Fruit fly (Drosophila melanogaster) whole organism, embryonic: ENCODE data around the gene Galphai.
A peak's percentile ranks its signal among the peaks of the same experiment; 100 is the strongest.

ENCODE experiments used
- ATbp ChIP-seq: fragments of 200-800 bp; sonication (Bioruptor generic); optimal IDR thresholded peaks from 2 replicates; lab custom pipeline; 2017; ENCODE audit warnings: missing biosample characterization, mild to moderate bottlenecking, missing genetic modification characterization, missing genetic modification reagents
- B-H1 ChIP-seq: fragments of 200-800 bp; sonication (Bioruptor generic); IDR thresholded peaks from 3 replicates; pipeline ENCODE4 v1.3.6; 2022; ENCODE audit warnings: missing biosample characterization, missing genetic modification characterization
- CG14014 ChIP-seq: fragments of 200-800 bp; sonication (Bioruptor generic); IDR thresholded peaks from 2 replicates; pipeline ENCODE4 v1.3.6; 2022; ENCODE audit warnings: missing biosample characterization, missing genetic modification characterization
- CG2889 ChIP-seq: fragments of 200-800 bp; sonication (Bioruptor generic); IDR thresholded peaks from 3 replicates; pipeline ENCODE4 v1.3.6; 2022; ENCODE audit warnings: missing biosample characterization, missing genetic modification characterization
- CG30020 ChIP-seq: fragments of 200-800 bp; optimal IDR thresholded peaks from 2 replicates; lab custom pipeline; 2019; ENCODE audit warnings: missing biosample characterization, mild to moderate bottlenecking, missing genetic modification characterization, moderate library complexity
- CG32767 ChIP-seq: fragments of 200-800 bp; sonication (Bioruptor generic); IDR thresholded peaks from 2 replicates; pipeline ENCODE4 v1.3.6; 2022; ENCODE audit warnings: missing biosample characterization, missing genetic modification characterization
- CG3407 ChIP-seq: fragments of 200-800 bp; sonication (Bioruptor generic); optimal IDR thresholded peaks from 2 replicates; lab custom pipeline; 2018; ENCODE audit warnings: missing biosample characterization, mild to moderate bottlenecking, missing genetic modification characterization
- CG3847 ChIP-seq: fragments of 200-800 bp; sonication (Bioruptor generic); IDR thresholded peaks from 2 replicates; pipeline ENCODE4 v1.3.6; 2022; ENCODE audit warnings: missing biosample characterization, missing genetic modification characterization
- CG4282 ChIP-seq: fragments of 200-800 bp; sonication (Bioruptor generic); optimal IDR thresholded peaks from 2 replicates; lab custom pipeline; 2016; ENCODE audit warnings: missing biosample characterization, missing genetic modification characterization
- CG4820 ChIP-seq: fragments of 200-800 bp; sonication (Bioruptor generic); optimal IDR thresholded peaks from 3 replicates; lab custom pipeline; 2016; ENCODE audit warnings: missing biosample characterization, missing genetic modification characterization
- CG6654 ChIP-seq: fragments of 200-800 bp; sonication (Bioruptor generic); optimal IDR thresholded peaks from 2 replicates; lab custom pipeline; 2017; ENCODE audit warnings: missing biosample characterization, mild to moderate bottlenecking, missing genetic modification characterization
- CG6791 ChIP-seq: fragments of 200-800 bp; sonication (Bioruptor generic); IDR thresholded peaks from 3 replicates; pipeline ENCODE4 v1.3.6; 2022; ENCODE audit warnings: missing biosample characterization, missing genetic modification characterization; ENCODE audit not compliant: partially characterized antibody
- CG6813 ChIP-seq: fragments of 200-800 bp; sonication (Bioruptor generic); optimal IDR thresholded peaks from 2 replicates; lab custom pipeline; 2017; ENCODE audit warnings: missing biosample characterization, missing genetic modification characterization, mild to moderate bottlenecking, moderate library complexity, missing genetic modification reagents
- CG7271 ChIP-seq: fragments of 200-800 bp; sonication (Bioruptor generic); optimal IDR thresholded peaks from 2 replicates; lab custom pipeline; 2018; ENCODE audit warnings: missing biosample characterization, mild to moderate bottlenecking, missing genetic modification characterization, moderate library complexity
- CG9727 ChIP-seq: fragments of 200-800 bp; sonication (Bioruptor generic); optimal IDR thresholded peaks from 3 replicates; lab custom pipeline; 2017; ENCODE audit warnings: missing biosample characterization, mild to moderate bottlenecking, missing genetic modification characterization
- CHES-1-like ChIP-seq: fragments of 200-800 bp; sonication (Bioruptor generic); optimal IDR thresholded peaks from 2 replicates; lab custom pipeline; 2016; ENCODE audit warnings: missing biosample characterization, missing genetic modification characterization
- Camta ChIP-seq: fragments of 200-800 bp; sonication (Bioruptor generic); optimal IDR thresholded peaks from 2 replicates; lab custom pipeline; 2016; ENCODE audit warnings: missing biosample characterization, missing genetic modification characterization
- Dip2 ChIP-seq: fragments of 200-800 bp; sonication (Bioruptor generic); IDR thresholded peaks from 2 replicates; pipeline ENCODE4 v1.3.6; 2022; ENCODE audit warnings: missing biosample characterization, missing genetic modification characterization
- Doc3 ChIP-seq: fragments of 200-800 bp; sonication (Bioruptor generic); IDR thresholded peaks from 3 replicates; pipeline ENCODE4 v1.3.6; 2022; ENCODE audit warnings: missing biosample characterization, missing genetic modification characterization; ENCODE audit not compliant: partially characterized antibody
- Dref ChIP-seq: fragments of 200-800 bp; sonication (Bioruptor generic); IDR thresholded peaks from 2 replicates; pipeline ENCODE4 v1.3.6; 2022; ENCODE audit warnings: missing biosample characterization, missing genetic modification characterization
- Fer1 ChIP-seq: fragments of 200-800 bp; sonication (Bioruptor generic); optimal IDR thresholded peaks from 2 replicates; lab custom pipeline; 2017; ENCODE audit warnings: missing biosample characterization, mild to moderate bottlenecking, missing genetic modification characterization
- Fer3 ChIP-seq: fragments of 200-800 bp; sonication (Bioruptor generic); optimal IDR thresholded peaks from 2 replicates; lab custom pipeline; 2018; ENCODE audit warnings: missing biosample characterization, mild to moderate bottlenecking, missing genetic modification characterization, moderate library complexity
- Gug ChIP-seq: fragments of 200-800 bp; sonication (Bioruptor generic); IDR thresholded peaks from 4 replicates; pipeline ENCODE4 v1.3.6; 2022; ENCODE audit warnings: missing biosample characterization, missing genetic modification characterization
- H2.0 ChIP-seq: fragments of 200-800 bp; sonication (Bioruptor generic); IDR thresholded peaks from 2 replicates; pipeline ENCODE4 v1.3.6; 2022; ENCODE audit warnings: missing biosample characterization, missing genetic modification characterization
- Hmr ChIP-seq: fragments of 200-800 bp; sonication (Bioruptor generic); optimal IDR thresholded peaks from 3 replicates; lab custom pipeline; 2017; ENCODE audit warnings: mild to moderate bottlenecking, missing biosample characterization, missing genetic modification reagents, missing genetic modification characterization
- Hmx ChIP-seq: fragments of 200-800 bp; sonication (Bioruptor generic); optimal IDR thresholded peaks from 2 replicates; lab custom pipeline; 2016; ENCODE audit warnings: missing biosample characterization, missing genetic modification characterization
- Hr39 ChIP-seq: fragments of >200 bp; optimal IDR thresholded peaks from 2 replicates; lab custom pipeline; 2017
- Lhr ChIP-seq: fragments of 200-800 bp; sonication (Bioruptor generic); optimal IDR thresholded peaks from 3 replicates; lab custom pipeline; 2017; ENCODE audit warnings: mild to moderate bottlenecking, missing biosample characterization, missing genetic modification reagents, missing genetic modification characterization
- Poxn ChIP-seq: fragments of 200-800 bp; sonication (Bioruptor generic); IDR thresholded peaks from 2 replicates; pipeline ENCODE4 v1.3.6; 2022; ENCODE audit warnings: missing biosample characterization, missing genetic modification characterization
- Rx ChIP-seq: fragments of 200-800 bp; sonication (Bioruptor generic); IDR thresholded peaks from 2 replicates; pipeline ENCODE4 v1.3.6; 2022; ENCODE audit warnings: missing biosample characterization, missing genetic modification characterization
- Scr ChIP-seq: fragments of 200-800 bp; sonication (Bioruptor generic); IDR thresholded peaks from 2 replicates; pipeline ENCODE4 v1.3.6; 2022; ENCODE audit warnings: missing biosample characterization, missing genetic modification characterization; ENCODE audit not compliant: partially characterized antibody
- Six4 ChIP-seq: fragments of 200-800 bp; sonication (Bioruptor generic); optimal IDR thresholded peaks from 2 replicates; lab custom pipeline; 2016; ENCODE audit warnings: missing biosample characterization, missing genetic modification characterization
- ash1 ChIP-seq: fragments of 200-800 bp; sonication (Bioruptor generic); optimal IDR thresholded peaks from 2 replicates; lab custom pipeline; 2018; ENCODE audit warnings: missing biosample characterization, mild to moderate bottlenecking, missing genetic modification characterization
- dan ChIP-seq: fragments of 200-800 bp; sonication (Bioruptor generic); IDR thresholded peaks from 2 replicates; pipeline ENCODE4 v1.3.6; 2022; ENCODE audit warnings: missing biosample characterization, missing genetic modification characterization
- fd64A ChIP-seq: fragments of 200-800 bp; sonication (Bioruptor generic); optimal IDR thresholded peaks from 3 replicates; lab custom pipeline; 2018; ENCODE audit warnings: missing biosample characterization, mild to moderate bottlenecking, missing genetic modification characterization
- gsb ChIP-seq: fragments of 200-800 bp; sonication (Bioruptor generic); IDR thresholded peaks from 2 replicates; pipeline ENCODE4 v1.3.6; 2022; ENCODE audit warnings: missing biosample characterization, missing genetic modification characterization
- gt ChIP-seq: fragments of 200-800 bp; sonication (Bioruptor generic); IDR thresholded peaks from 2 replicates; pipeline ENCODE4 v1.3.6; 2022; ENCODE audit warnings: missing biosample characterization, missing genetic modification characterization
- hth ChIP-seq: fragments of >200 bp; optimal IDR thresholded peaks from 2 replicates; lab custom pipeline; 2017; ENCODE audit warnings: inconsistent platforms
- ken ChIP-seq: fragments of 200-800 bp; sonication (Bioruptor generic); IDR thresholded peaks from 3 replicates; pipeline ENCODE4 v1.3.6; 2022; ENCODE audit warnings: missing biosample characterization, missing genetic modification characterization
- mam ChIP-seq: fragments of 200-800 bp; sonication (Bioruptor generic); optimal IDR thresholded peaks from 3 replicates; lab custom pipeline; 2016; ENCODE audit warnings: missing biosample characterization, missing genetic modification characterization
- org-1 ChIP-seq: fragments of 200-800 bp; sonication (Bioruptor generic); optimal IDR thresholded peaks from 2 replicates; lab custom pipeline; 2017; ENCODE audit warnings: missing biosample characterization, missing genetic modification characterization
- p53 ChIP-seq: fragments of 200-800 bp; sonication (Bioruptor generic); optimal IDR thresholded peaks from 2 replicates; lab custom pipeline; 2016; ENCODE audit warnings: missing biosample characterization, missing genetic modification characterization
- pho ChIP-seq: fragments of 200-800 bp; sonication (Bioruptor generic); optimal IDR thresholded peaks from 2 replicates; lab custom pipeline; 2016; ENCODE audit warnings: missing biosample characterization, missing genetic modification characterization
- sc ChIP-seq, 3 experiments: fragments of >200 bp in 2 of 3; fragments of 200-800 bp in 1 of 3; sonication (Bioruptor generic) in 1 of 3; optimal IDR thresholded peaks; 2 replicates in 2 of 3; 3 replicates in 1 of 3; lab custom pipeline; 2017; ENCODE audit warnings: mild to moderate bottlenecking in 1 of 3, missing biosample characterization in 1 of 3, missing genetic modification characterization in 1 of 3, missing genetic modification reagents in 1 of 3
- schlank ChIP-seq: fragments of 200-800 bp; sonication (Bioruptor generic); optimal IDR thresholded peaks from 2 replicates; lab custom pipeline; 2018; ENCODE audit warnings: missing biosample characterization, mild to moderate bottlenecking, missing genetic modification characterization
- twi ChIP-seq: fragments of 200-800 bp; optimal IDR thresholded peaks from 2 replicates; lab custom pipeline; 2019; ENCODE audit warnings: missing biosample characterization, mild to moderate bottlenecking, missing genetic modification characterization, moderate library complexity
- unpg ChIP-seq: fragments of 200-800 bp; sonication (Bioruptor generic); optimal IDR thresholded peaks from 3 replicates; lab custom pipeline; 2018; ENCODE audit warnings: missing biosample characterization, mild to moderate bottlenecking, missing genetic modification characterization, moderate library complexity
- vnd ChIP-seq: fragments of 200-800 bp; sonication (Bioruptor generic); IDR thresholded peaks from 3 replicates; pipeline ENCODE4 v1.3.6; 2022; ENCODE audit warnings: missing biosample characterization, missing genetic modification characterization; ENCODE audit not compliant: partially characterized antibody

Gene Galphai

dm6 chr3L:6964488-6965152 lies 15.2 kb downstream of the Galphai start, which contains the start of gene sgl (continued):
- peak; percentile 30 for TF ChIP-seq CG30020 (tag; lab: Kevin White, UChicago)
- TF ChIP-seq CHES-1-like (GFP tag; lab: Kevin White, UChicago): peak; percentile 48
- no peak for TF ChIP-seq unpg (GFP tag; lab: Kevin White, UChicago)
- peak; percentile 5 for TF ChIP-seq ATbp (GFP tag; lab: Kevin White, UChicago)
- TF ChIP-seq CG4820 (GFP tag; lab: Kevin White, UChicago): no peak
- TF ChIP-seq org-1 (GFP tag; lab: Kevin White, UChicago): no peak
- no peak for TF ChIP-seq Rx (GFP tag; lab: Robert Waterston, UW)
- no peak for TF ChIP-seq CG7271
- peak; percentile 73 for TF ChIP-seq Fer1 (GFP tag; lab: Kevin White, UChicago)
- no peak for TF ChIP-seq gt
- TF ChIP-seq Dref (GFP tag; lab: Robert Waterston, UW): peak; percentile 34; the same call in 1 of the 2 replicates
- peak; percentile 14 for TF ChIP-seq mam (GFP tag; lab: Kevin White, UChicago)
- peak; percentile 27 for TF ChIP-seq pho (GFP tag; lab: Kevin White, UChicago)
- no peak for TF ChIP-seq hth (lab: Kevin White, UChicago)
- no peak for TF ChIP-seq CG3847 (GFP tag; lab: Robert Waterston, UW)
- no peak for TF ChIP-seq CG3407 (GFP tag; lab: Kevin White, UChicago)
- TF ChIP-seq dan: no peak
- TF ChIP-seq Hmx: no peak

dm6 chr3L:6963792-6964487 lies 15.9 kb downstream of the Galphai start:
- TF ChIP-seq CG6654 (GFP tag; lab: Kevin White, UChicago) (peak; percentile 48), CG14014 (GFP tag; lab: Robert Waterston, UW) (peak; percentile 81), fd64A (GFP tag; lab: Kevin White, UChicago) (peak; percentile 61), gsb (GFP tag; lab: Robert Waterston, UW) (peak; percentile 52), CG6791 (no peak), vnd (no peak), Lhr (GFP tag; lab: Kevin White, UChicago) (peak; percentile 63), CG2889 (GFP tag; lab: Robert Waterston, UW) (peak; percentile 55; the same call in 2 of the 3 replicates), sc (optimal IDR thresholded peaks at IDR 0.05; lab: Kevin White, UChicago) (no peak), sc (GFP tag; optimal IDR thresholded peaks at IDR 0.05; lab: Kevin White, UChicago) (peak; percentile 74), Hr39 (lab: Kevin White, UChicago) (no peak), CG3847 (GFP tag; lab: Robert Waterston, UW) (peak; percentile 77), schlank (tag; lab: Kevin White, UChicago) (peak; percentile 27), Poxn (GFP tag; lab: Robert Waterston, UW) (no peak), twi (peak; percentile 54), Six4 (GFP tag; lab: Kevin White, UChicago) (peak; percentile 73), Fer3 (tag; lab: Kevin White, UChicago) (peak; percentile 80), B-H1 (GFP tag; lab: Robert Waterston, UW) (peak; percentile 42; the same call in 1 of the 3 replicates), ash1 (GFP tag; lab: Kevin White, UChicago) (no peak), Scr (GFP tag; lab: Robert Waterston, UW) (no peak), CG32767 (GFP tag; lab: Robert Waterston, UW) (peak; percentile 67), CG4282 (GFP tag; lab: Kevin White, UChicago) (no peak), Dip2 (GFP tag; lab: Robert Waterston, UW) (no peak), CG9727 (GFP tag; lab: Kevin White, UChicago) (peak; percentile 84), Camta (peak; percentile 87), Doc3 (GFP tag; lab: Robert Waterston, UW) (no peak), Hmr (GFP tag; lab: Kevin White, UChicago) (peak; percentile 80), Hmx (peak; percentile 43), p53 (peak; percentile 35), ken (0 out of 3 replicates have a peak, but pooled peaks have one; percentile 20), Gug (GFP tag; lab: Robert Waterston, UW) (peak; percentile 52; the same call in 2 of the 4 replicates), CG6813 (peak; percentile 73), H2.0 (peak; percentile 67)
